Worm (Caenorhabditis elegans) whole organism, L4 larva: Measurements from ENCODE around the gene T02G5.7.

ENCODE experiments used
- Y105C5A.15 ChIP-seq: fragments of 200-800 bp; sonication (Bioruptor generic); IDR thresholded peaks from 2 replicates; pipeline ENCODE4 v1.3.6; 2022; ENCODE audit warnings: missing genetic modification characterization, missing compliant biosample characterization
- aly-2 ChIP-seq: sonication (generic microtip); optimal IDR thresholded peaks from 2 replicates; lab custom pipeline; 2018; ENCODE audit warnings: missing biosample characterization, missing genetic modification characterization
- ces-1 ChIP-seq: fragments of 150-350 bp; sonication (generic microtip); optimal IDR thresholded peaks from 4 replicates; lab custom pipeline; 2014; ENCODE audit warnings: missing biosample characterization, missing genetic modification reagents, missing genetic modification characterization
- daf-8 ChIP-seq: fragments of 200-800 bp; sonication (Bioruptor generic); IDR thresholded peaks from 2 replicates; pipeline ENCODE4 v1.3.6; 2022; ENCODE audit warnings: missing genetic modification characterization, missing compliant biosample characterization
- egl-27 ChIP-seq: sonication (generic microtip); optimal IDR thresholded peaks from 3 replicates; lab custom pipeline; 2017; ENCODE audit warnings: missing biosample characterization, missing genetic modification reagents, missing genetic modification characterization
- mdt-29 ChIP-seq: fragments of 200-800 bp; sonication (Bioruptor generic); IDR thresholded peaks from 2 replicates; pipeline ENCODE4 v1.3.6; 2022; ENCODE audit warnings: missing genetic modification reagents, missing genetic modification characterization, missing compliant biosample characterization
- nhr-76 ChIP-seq: fragments of 150-350 bp; optimal IDR thresholded peaks from 2 replicates; lab custom pipeline; 2014; ENCODE audit warnings: missing biosample characterization, missing genetic modification characterization
- pha-4 ChIP-seq, 2 experiments: fragments of 150-350 bp in 1 of 2; fragments of 200-800 bp in 1 of 2; sonication (Bioruptor generic) in 1 of 2; IDR thresholded peaks in 1 of 2; optimal IDR thresholded peaks in 1 of 2; 2 replicates each; pipeline versions ENCODE4 v1.3.6 to Lab custom; 2014 to 2022; ENCODE audit warnings: missing genetic modification characterization in 2 of 2, missing genetic modification reagents in 2 of 2, missing biosample characterization in 1 of 2, missing compliant biosample characterization in 1 of 2
- unc-62 ChIP-seq, 3 experiments: fragments of 150-350 bp in 1 of 3; sonication (generic microtip); optimal IDR thresholded peaks in 2 of 3; peaks in 1 of 3; 1 replicate in 1 of 3; 2 replicates in 2 of 3; lab custom pipeline; 2014 to 2017; ENCODE audit warnings: missing biosample characterization in 3 of 3, missing genetic modification characterization in 3 of 3, missing genetic modification reagents in 3 of 3, missing genotype in 1 of 3
- zag-1 ChIP-seq: fragments of 150-350 bp; optimal IDR thresholded peaks from 2 replicates; lab custom pipeline; 2014; ENCODE audit warnings: missing biosample characterization, missing genetic modification characterization

DNA sequence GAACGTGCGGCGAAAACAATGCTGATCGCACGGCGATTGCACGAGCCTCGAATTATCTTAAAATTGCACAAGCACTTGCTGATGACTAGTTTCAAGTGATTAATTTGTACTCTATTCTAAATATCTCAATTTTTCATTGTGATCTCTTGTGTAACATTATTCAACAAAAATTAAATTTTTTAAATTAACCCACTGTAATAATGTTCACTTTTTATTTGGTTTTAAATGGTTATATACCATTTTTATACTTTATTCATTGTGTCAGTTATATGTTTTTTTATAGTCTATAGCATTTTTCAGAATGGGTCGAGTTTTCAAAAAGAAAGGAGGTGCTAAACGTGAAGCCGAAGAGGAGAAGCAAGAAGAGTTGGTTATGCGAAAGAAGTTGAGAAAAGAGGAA lies 21.8 kb upstream of the T02G5.7 start, which contains the start of gene ZK1127.4:
- TF ChIP-seq unc-62 (GFP tag; optimal IDR thresholded peaks at IDR 0.05 in 1 of 2; lab: Kevin White, UChicago) (no peak), unc-62 (tag; optimal IDR thresholded peaks at IDR 0.05; lab: Kevin White, UChicago) (no peak), Y105C5A.15 (GFP tag; lab: Robert Waterston, UW) (no peak), mdt-29 (GFP tag; lab: Robert Waterston, UW) (no peak), zag-1 (tag; lab: Kevin White, UChicago) (no peak), daf-8 (GFP tag; lab: Robert Waterston, UW) (no peak), egl-27 (no peak), aly-2 (tag; lab: Kevin White, UChicago) (no peak), pha-4 (GFP tag; IDR thresholded peaks at IDR 0.05; lab: Robert Waterston, UW) (no peak), pha-4 (tag; optimal IDR thresholded peaks at IDR 0.05; lab: Kevin White, UChicago) (no peak), nhr-76 (tag; lab: Kevin White, UChicago) (no peak), ces-1 (GFP tag; lab: Kevin White, UChicago) (no peak)
